Worm (Caenorhabditis elegans) whole organism, L2 larva: Measurements from ENCODE around the gene K10F12.7.

Source experiments
- ceh-82 ChIP-seq: fragments of 150-350 bp; optimal IDR thresholded peaks from 2 replicates; lab custom pipeline; 2014; ENCODE audit warnings: missing biosample characterization, missing genetic modification characterization
- skn-1 ChIP-seq: sonication (generic microtip); optimal IDR thresholded peaks from 2 replicates; lab custom pipeline; 2017; ENCODE audit warnings: missing biosample characterization, missing genetic modification characterization
- snpc-4 ChIP-seq: fragments of 150-350 bp; optimal IDR thresholded peaks from 2 replicates; lab custom pipeline; 2014; ENCODE audit warnings: missing biosample characterization, missing genetic modification characterization

DNA sequence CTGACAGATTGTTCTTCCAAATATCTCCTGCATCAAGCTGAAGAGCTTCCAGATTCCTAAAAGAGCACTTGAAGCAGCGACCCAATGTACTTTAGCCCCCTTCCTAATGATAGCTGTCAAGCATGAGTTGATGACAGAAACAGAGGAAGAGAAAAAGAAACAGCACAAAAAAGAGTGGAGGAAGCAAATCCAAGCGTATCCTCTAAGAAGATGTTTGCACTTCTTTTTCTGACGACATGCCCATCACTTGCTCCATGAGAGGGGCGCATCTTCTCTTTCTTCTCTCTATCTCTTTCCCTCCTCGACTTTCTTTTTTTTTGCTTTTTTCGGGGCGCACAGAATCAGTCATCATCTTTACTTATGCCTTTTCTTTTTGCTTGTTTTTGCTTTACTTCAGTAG lies 22.1 kb downstream of the K10F12.7 start:
- no peak for TF ChIP-seq skn-1
- no peak for TF ChIP-seq snpc-4
- no peak for TF ChIP-seq ceh-82 (tag; lab: Kevin White, UChicago)
